Worm (Caenorhabditis elegans) whole organism, L4 larva: Measurements from ENCODE around the gene ver-3.

Experiments used
- D1046.2 ChIP-seq: fragments of 200-800 bp; sonication (Bioruptor generic); IDR thresholded peaks from 2 replicates; pipeline ENCODE4 v1.3.6; 2022; ENCODE audit warnings: missing genetic modification characterization, missing compliant biosample characterization
- F44E2.7 ChIP-seq: fragments of 200-800 bp; sonication (Bioruptor generic); IDR thresholded peaks from 2 replicates; pipeline ENCODE4 v2.1.2; 2022; ENCODE audit warnings: missing genetic modification characterization, missing compliant biosample characterization
- F49E8.2 ChIP-seq: sonication (generic microtip); optimal IDR thresholded peaks from 2 replicates; lab custom pipeline; 2016; ENCODE audit warnings: missing compliant biosample characterization, mild to moderate bottlenecking, missing genetic modification characterization, borderline replicate concordance
- T26A8.4 ChIP-seq: fragments of 200-800 bp; sonication (Bioruptor generic); IDR thresholded peaks from 2 replicates; pipeline ENCODE4 v1.3.6; 2022; ENCODE audit warnings: missing genetic modification characterization, missing compliant biosample characterization
- Y105C5A.15 ChIP-seq: fragments of 200-800 bp; sonication (Bioruptor generic); IDR thresholded peaks from 2 replicates; pipeline ENCODE4 v1.3.6; 2022; ENCODE audit warnings: missing genetic modification characterization, missing compliant biosample characterization
- ZK337.2 ChIP-seq: fragments of 200-800 bp; sonication (Bioruptor generic); IDR thresholded peaks from 2 replicates; pipeline ENCODE4 v1.3.6; 2022; ENCODE audit warnings: missing genetic modification reagents, missing genetic modification characterization, missing compliant biosample characterization
- ama-1 ChIP-seq: fragments of 150-350 bp; optimal IDR thresholded peaks from 2 replicates; lab custom pipeline; 2014; ENCODE audit warnings: inconsistent platforms, mixed read lengths
- ceh-62 ChIP-seq: sonication (generic microtip); optimal IDR thresholded peaks from 2 replicates; lab custom pipeline; 2017; ENCODE audit warnings: missing biosample characterization, missing genetic modification characterization
- ces-1 ChIP-seq: fragments of 150-350 bp; sonication (generic microtip); optimal IDR thresholded peaks from 4 replicates; lab custom pipeline; 2014; ENCODE audit warnings: missing biosample characterization, missing genetic modification reagents, missing genetic modification characterization
- daf-12 ChIP-seq: fragments of 150-350 bp; optimal IDR thresholded peaks from 2 replicates; lab custom pipeline; 2014; ENCODE audit warnings: missing biosample characterization, missing genetic modification reagents, missing genetic modification characterization
- daf-16 ChIP-seq, 3 experiments: sonication (generic microtip); optimal IDR thresholded peaks; 2 replicates each; lab custom pipeline; 2016 to 2017; ENCODE audit warnings: missing genetic modification characterization in 3 of 3, missing genetic modification reagents in 3 of 3, mild to moderate bottlenecking in 2 of 3, missing compliant biosample characterization in 2 of 3, missing biosample characterization in 1 of 3, moderate library complexity in 1 of 3
- daf-19 ChIP-seq: fragments of 200-800 bp; sonication (Bioruptor generic); conservative IDR thresholded peaks from 2 replicates; pipeline ENCODE4 v1.3.6; 2022; ENCODE audit warnings: missing genetic modification characterization, missing compliant biosample characterization
- daf-8 ChIP-seq: fragments of 200-800 bp; sonication (Bioruptor generic); IDR thresholded peaks from 2 replicates; pipeline ENCODE4 v1.3.6; 2022; ENCODE audit warnings: missing genetic modification characterization, missing compliant biosample characterization
- dmd-8 ChIP-seq: fragments of 200-800 bp; sonication (Bioruptor generic); IDR thresholded peaks from 2 replicates; pipeline ENCODE4 v1.3.6; 2022; ENCODE audit warnings: missing genetic modification characterization, missing compliant biosample characterization
- dpl-1 ChIP-seq: fragments of 150-350 bp; optimal IDR thresholded peaks from 2 replicates; lab custom pipeline; 2014; ENCODE audit warnings: missing biosample characterization, missing genetic modification reagents, missing genetic modification characterization
- duxl-1 ChIP-seq: sonication (generic microtip); optimal IDR thresholded peaks from 2 replicates; lab custom pipeline; 2016; ENCODE audit warnings: mild to moderate bottlenecking, missing genetic modification characterization, moderate library complexity, missing compliant biosample characterization; ENCODE audit not compliant: poor library complexity
- dve-1 ChIP-seq: sonication (generic microtip); optimal IDR thresholded peaks from 2 replicates; lab custom pipeline; 2017; ENCODE audit warnings: antibody characterized with exemption, mild to moderate bottlenecking, missing genetic modification characterization, missing compliant biosample characterization; ENCODE audit not compliant: insufficient read depth
- egl-27 ChIP-seq: sonication (generic microtip); optimal IDR thresholded peaks from 3 replicates; lab custom pipeline; 2017; ENCODE audit warnings: missing biosample characterization, missing genetic modification reagents, missing genetic modification characterization
- egl-43 ChIP-seq: fragments of 200-800 bp; sonication (Bioruptor generic); IDR thresholded peaks from 2 replicates; pipeline ENCODE4 v1.3.6; 2022; ENCODE audit warnings: missing genetic modification reagents, missing genetic modification characterization, missing compliant biosample characterization
- fos-1 ChIP-seq: fragments of 150-350 bp; optimal IDR thresholded peaks from 2 replicates; lab custom pipeline; 2014; ENCODE audit warnings: missing biosample characterization, missing genetic modification characterization
- hlh-11 ChIP-seq: fragments of 200-800 bp; sonication (Bioruptor generic); optimal IDR thresholded peaks from 2 replicates; lab custom pipeline; 2018; ENCODE audit warnings: mild to moderate bottlenecking, missing genetic modification characterization, missing compliant biosample characterization
- hlh-30 ChIP-seq: sonication (generic microtip); optimal IDR thresholded peaks from 2 replicates; lab custom pipeline; 2017; ENCODE audit warnings: antibody characterized with exemption, mild to moderate bottlenecking, missing genetic modification characterization, missing compliant biosample characterization; ENCODE audit not compliant: insufficient read depth
- jun-1 ChIP-seq: fragments of 150-350 bp; optimal IDR thresholded peaks from 2 replicates; lab custom pipeline; 2014; ENCODE audit warnings: missing biosample characterization, missing genetic modification reagents, missing genetic modification characterization
- lin-13 ChIP-seq: fragments of 150-350 bp; optimal IDR thresholded peaks from 2 replicates; lab custom pipeline; 2014; ENCODE audit warnings: missing biosample characterization, missing genetic modification reagents, missing genetic modification characterization
- lin-39 ChIP-seq: fragments of 150-350 bp; optimal IDR thresholded peaks from 2 replicates; lab custom pipeline; 2014; ENCODE audit warnings: missing biosample characterization, missing genetic modification reagents, missing genetic modification characterization
- lir-3 ChIP-seq: sonication (generic microtip); optimal IDR thresholded peaks from 2 replicates; lab custom pipeline; 2016; ENCODE audit warnings: mild to moderate bottlenecking, missing genetic modification characterization, missing compliant biosample characterization
- madf-9 ChIP-seq: fragments of 200-800 bp; sonication (Bioruptor generic); conservative IDR thresholded peaks from 2 replicates; pipeline ENCODE4 v1.3.6; 2022; ENCODE audit warnings: missing genetic modification reagents, missing genetic modification characterization, missing compliant biosample characterization
- nhr-28 ChIP-seq: fragments of 150-350 bp; optimal IDR thresholded peaks from 2 replicates; lab custom pipeline; 2014; ENCODE audit warnings: missing biosample characterization, missing genetic modification characterization
- nhr-76 ChIP-seq: fragments of 150-350 bp; optimal IDR thresholded peaks from 2 replicates; lab custom pipeline; 2014; ENCODE audit warnings: missing biosample characterization, missing genetic modification characterization
- nhr-77 ChIP-seq: fragments of 150-350 bp; optimal IDR thresholded peaks from 2 replicates; lab custom pipeline; 2014; ENCODE audit warnings: missing biosample characterization, missing genetic modification characterization
- rbr-2 ChIP-seq: sonication (generic microtip); optimal IDR thresholded peaks from 2 replicates; lab custom pipeline; 2016; ENCODE audit warnings: missing genotype, missing genetic modification characterization, missing compliant biosample characterization
- saeg-2 ChIP-seq: fragments of 200-800 bp; sonication (Bioruptor generic); IDR thresholded peaks from 2 replicates; pipeline ENCODE4 v1.3.6; 2022; ENCODE audit warnings: missing genetic modification reagents, missing genetic modification characterization, missing compliant biosample characterization
- skn-1 ChIP-seq: fragments of 150-350 bp; optimal IDR thresholded peaks from 2 replicates; lab custom pipeline; 2014; ENCODE audit warnings: missing biosample characterization, missing genetic modification characterization
- snpc-1.2 ChIP-seq: fragments of 200-800 bp; sonication (Bioruptor generic); IDR thresholded peaks from 2 replicates; pipeline ENCODE4 v1.3.6; 2022; ENCODE audit warnings: missing genetic modification reagents, missing genetic modification characterization, missing compliant biosample characterization
- snpc-4 ChIP-seq: fragments of 150-350 bp; optimal IDR thresholded peaks from 2 replicates; lab custom pipeline; 2014; ENCODE audit warnings: missing biosample characterization, missing genetic modification characterization
- spr-3 ChIP-seq: fragments of 200-800 bp; sonication (Bioruptor generic); optimal IDR thresholded peaks from 2 replicates; lab custom pipeline; 2018; ENCODE audit warnings: mild to moderate bottlenecking, missing genetic modification characterization, missing compliant biosample characterization
- tra-1 ChIP-seq: fragments of 200-800 bp; sonication (Bioruptor generic); IDR thresholded peaks from 2 replicates; pipeline ENCODE4 v1.3.6; 2022; ENCODE audit warnings: missing genetic modification reagents, missing genetic modification characterization, missing compliant biosample characterization
- unc-62 ChIP-seq, 3 experiments: fragments of 150-350 bp in 1 of 3; sonication (generic microtip); optimal IDR thresholded peaks in 2 of 3; peaks in 1 of 3; 1 replicate in 1 of 3; 2 replicates in 2 of 3; lab custom pipeline; 2014 to 2017; ENCODE audit warnings: missing biosample characterization in 3 of 3, missing genetic modification characterization in 3 of 3, missing genetic modification reagents in 3 of 3, missing genotype in 1 of 3
- vab-7 ChIP-seq: fragments of 200-800 bp; sonication (Bioruptor generic); IDR thresholded peaks from 2 replicates; pipeline ENCODE4 v1.3.6; 2022; ENCODE audit warnings: missing genetic modification reagents, missing genetic modification characterization, missing compliant biosample characterization
- zag-1 ChIP-seq: fragments of 150-350 bp; optimal IDR thresholded peaks from 2 replicates; lab custom pipeline; 2014; ENCODE audit warnings: missing biosample characterization, missing genetic modification characterization
- zfp-2 ChIP-seq: sonication (generic microtip); optimal IDR thresholded peaks from 2 replicates; lab custom pipeline; 2016; ENCODE audit warnings: mild to moderate bottlenecking, missing genetic modification characterization, missing compliant biosample characterization
- zip-11 ChIP-seq: fragments of 200-800 bp; sonication (Bioruptor generic); IDR thresholded peaks from 2 replicates; pipeline ENCODE4 v1.3.6; 2022; ENCODE audit warnings: missing genetic modification characterization, missing compliant biosample characterization

Gene ver-3

ce11 chrX:11036114-11037087 is 44.1 kb downstream of the ver-3 start (continued):
- no peak for TF ChIP-seq lin-13 (GFP tag; lab: Kevin White, UChicago)
- TF ChIP-seq ama-1: no peak
- no peak for TF ChIP-seq lin-39
- no peak for TF ChIP-seq egl-27 (tag; lab: Kevin White, UChicago)
- no peak for TF ChIP-seq T26A8.4
- TF ChIP-seq F49E8.2 (tag; lab: Kevin White, UChicago): no peak
- no peak for TF ChIP-seq daf-12 (tag; lab: Kevin White, UChicago)
- TF ChIP-seq rbr-2 (tag; lab: Kevin White, UChicago): no peak
- TF ChIP-seq D1046.2 (GFP tag; lab: Robert Waterston, UW): no peak
- no peak for TF ChIP-seq nhr-76 (tag; lab: Kevin White, UChicago)
- TF ChIP-seq vab-7 (GFP tag; lab: Robert Waterston, UW): no peak
- TF ChIP-seq nhr-77 (tag; lab: Kevin White, UChicago): no peak
- TF ChIP-seq snpc-1.2 (GFP tag; lab: Robert Waterston, UW): no peak
- peak; percentile 21 for TF ChIP-seq hlh-30 (tag; lab: Kevin White, UChicago)
- TF ChIP-seq F44E2.7 (GFP tag; lab: Robert Waterston, UW): no peak
- no peak for TF ChIP-seq spr-3 (GFP tag; lab: Kevin White, UChicago)
- no peak for TF ChIP-seq tra-1 (GFP tag; lab: Robert Waterston, UW)
- no peak for TF ChIP-seq daf-8 (GFP tag; lab: Robert Waterston, UW)
- TF ChIP-seq duxl-1 (tag; lab: Kevin White, UChicago): no peak
- no peak for TF ChIP-seq Y105C5A.15 (GFP tag; lab: Robert Waterston, UW)
- TF ChIP-seq ZK337.2 (GFP tag; lab: Robert Waterston, UW): no peak
- no peak for TF ChIP-seq zfp-2
- TF ChIP-seq snpc-4 (tag; lab: Kevin White, UChicago): no peak
- TF ChIP-seq dmd-8: no peak
- TF ChIP-seq jun-1: no peak
- TF ChIP-seq saeg-2 (GFP tag; lab: Robert Waterston, UW): no peak
- TF ChIP-seq nhr-28 (tag; lab: Kevin White, UChicago): peak; percentile 3
- no peak for TF ChIP-seq zag-1
- TF ChIP-seq fos-1 (tag; lab: Kevin White, UChicago): no peak
- no peak for TF ChIP-seq daf-19 (GFP tag; lab: Robert Waterston, UW)
- TF ChIP-seq madf-9 (GFP tag; lab: Robert Waterston, UW): no peak
- no peak for TF ChIP-seq lir-3 (tag; lab: Kevin White, UChicago)
- no peak for TF ChIP-seq ceh-62 (tag; lab: Kevin White, UChicago)
- TF ChIP-seq zip-11 (GFP tag; lab: Robert Waterston, UW): no peak
- no peak for TF ChIP-seq daf-16 (GFP tag; optimal IDR thresholded peaks at IDR 0.05; lab: Kevin White, UChicago)
- TF ChIP-seq daf-16 (tag; optimal IDR thresholded peaks at IDR 0.05; lab: Kevin White, UChicago): peak; percentile 85
- TF ChIP-seq egl-43 (GFP tag; lab: Robert Waterston, UW): no peak
- no peak for TF ChIP-seq dpl-1 (GFP tag; lab: Kevin White, UChicago)
- no peak for TF ChIP-seq skn-1
- TF ChIP-seq dve-1 (tag; lab: Kevin White, UChicago): peak; percentile 39
- no peak for TF ChIP-seq ces-1 (GFP tag; lab: Kevin White, UChicago)

ce11 chrX:11038221-11038620 is 45.9 kb downstream of the ver-3 start:
- TF ChIP-seq hlh-11 (tag; lab: Kevin White, UChicago) (no peak), unc-62 (GFP tag; optimal IDR thresholded peaks at IDR 0.05 in 1 of 2; lab: Kevin White, UChicago) (peak in 1 of 2 experiments; percentile 50), unc-62 (tag; optimal IDR thresholded peaks at IDR 0.05; lab: Kevin White, UChicago) (no peak)
